Fruit fly (Drosophila melanogaster) ovary, adult (tissue): Measurements from ENCODE around the gene Psf1.

Experiments
- CG17801 ChIP-seq: fragments of 200-800 bp; optimal IDR thresholded peaks from 2 replicates; lab custom pipeline; 2019; ENCODE audit warnings: missing biosample characterization, mild to moderate bottlenecking, missing genetic modification characterization, moderate library complexity; ENCODE audit not compliant: partially characterized antibody

Gene Psf1

DNA sequence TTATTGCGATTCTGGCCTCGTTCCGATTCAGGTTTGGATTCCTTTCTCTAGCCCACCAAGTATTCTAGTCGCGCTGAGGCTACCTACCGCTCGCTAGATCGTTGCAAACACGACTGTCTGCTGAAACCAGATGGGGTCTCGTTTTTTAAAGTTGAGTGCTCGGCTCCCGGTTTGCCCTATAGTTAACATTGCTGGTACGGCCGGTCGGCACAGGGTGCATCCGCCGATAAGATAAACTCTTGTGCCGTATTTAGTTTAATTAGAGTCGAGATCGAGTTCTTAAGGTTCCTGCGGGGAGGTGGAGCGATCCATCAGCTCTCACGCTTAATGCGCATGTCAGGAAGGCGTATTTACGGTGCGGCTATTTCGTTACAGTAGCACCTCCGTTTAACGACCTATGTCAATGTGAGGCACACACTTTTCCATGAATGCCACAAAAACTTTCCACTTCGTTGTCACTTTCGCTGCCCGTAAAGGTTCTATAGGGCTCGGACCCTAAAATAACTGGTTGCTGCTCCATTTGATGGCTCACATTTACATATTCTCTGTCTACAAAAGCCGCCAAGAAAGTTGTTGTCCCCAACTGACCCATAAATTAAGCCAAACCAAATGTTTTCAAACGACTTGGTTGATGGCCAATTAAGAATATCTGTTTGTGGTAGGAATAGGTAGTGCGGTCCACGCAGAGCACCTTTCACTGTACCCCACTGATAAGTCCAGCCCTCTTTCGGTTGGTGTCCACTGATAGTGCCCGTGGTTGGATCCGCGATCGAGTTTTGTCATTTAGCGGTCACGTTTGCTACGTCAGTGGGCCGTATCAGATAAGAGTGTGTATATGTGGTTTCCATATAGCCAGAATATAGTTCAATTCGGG lies 42.6 kb downstream of the Psf1 start, which contains the start of gene CG9119:
Gene CG9119, minus strand, starts transcription at position 122 of the 874 bp plus-strand sequence.
- TF ChIP-seq CG17801 (GFP tag; lab: Kevin White, UChicago) = no peak

dm6 chr3L:1203855-1204431 lies 43.5 kb downstream of the Psf1 start:
- TF ChIP-seq CG17801 (GFP tag; lab: Kevin White, UChicago) = no peak

DNA sequence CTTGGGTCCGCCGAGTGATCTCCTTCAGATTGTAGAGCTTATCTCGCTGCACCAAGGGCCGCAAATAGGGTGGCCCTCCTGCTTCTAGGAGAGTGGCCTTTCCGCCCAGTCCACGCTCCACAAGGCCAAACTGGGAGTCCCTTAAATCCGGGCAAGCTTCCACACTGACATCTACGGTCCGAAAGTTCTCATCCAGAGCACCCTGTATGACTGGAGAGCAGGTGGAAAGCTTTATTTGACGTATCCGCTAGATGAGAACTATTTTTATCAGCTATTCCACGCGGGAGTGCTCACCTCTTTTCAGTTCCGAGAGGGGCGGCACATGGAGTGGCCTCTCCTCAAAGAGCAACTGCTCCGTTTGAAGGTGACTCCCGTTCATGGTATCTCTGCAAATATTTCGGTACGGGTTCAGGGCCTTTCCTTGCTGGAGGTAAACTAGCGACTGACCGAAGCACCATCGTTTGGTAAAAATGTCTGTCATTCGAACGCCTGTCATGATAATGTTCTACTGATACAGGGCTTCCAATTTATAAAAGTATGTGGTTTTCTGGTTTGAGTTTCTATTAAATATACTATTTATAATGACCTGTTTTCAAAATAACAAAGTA lies 44.8 kb downstream of the Psf1 start, which contains the start of gene meep:
Gene meep, minus strand, starts transcription at position 449 of the 608 bp plus-strand sequence.
- TF ChIP-seq CG17801 (GFP tag; lab: Kevin White, UChicago) = no peak

dm6 chr3L:1200357-1201051 lies 47.0 kb downstream of the Psf1 start, which contains the start of gene mwh:
mwh (plus strand) TSS chr3L:1200786.
- no peak for TF ChIP-seq CG17801 (GFP tag; lab: Kevin White, UChicago)
